Fruit fly (Drosophila melanogaster): ENCODE measurements around the gene CG42818.

- TF ChIP-seq CG11456 (GFP tag; IDR thresholded peaks at IDR 0.05): no peak
- TF ChIP-seq CG6175 (GFP tag; IDR thresholded peaks at IDR 0.05): no peak
- TF ChIP-seq CG12104 (GFP tag; optimal IDR thresholded peaks at IDR 0.05): peak; percentile 0
- no peak for TF ChIP-seq Hr3 (GFP tag; optimal IDR thresholded peaks at IDR 0.05)
- TF ChIP-seq Nf-YC (tag; optimal IDR thresholded peaks at IDR 0.05): peak; percentile 1
- TF ChIP-seq Camta (GFP tag; optimal IDR thresholded peaks at IDR 0.05): peak; percentile 34
- TF ChIP-seq gcm2 (GFP tag; optimal IDR thresholded peaks at IDR 0.05): peak; percentile 47
- peak; percentile 61 for TF ChIP-seq CG2120 (GFP tag; optimal IDR thresholded peaks at IDR 0.05)
- TF ChIP-seq CG7357 (GFP tag; IDR thresholded peaks at IDR 0.05): 0 out of 3 replicates have a peak, but pooled peaks have one; percentile 16
- no peak for TF ChIP-seq CG32767 (GFP tag; IDR thresholded peaks at IDR 0.05)
- TF ChIP-seq fd64A (GFP tag; optimal IDR thresholded peaks at IDR 0.05): peak; percentile 73
- no peak for TF ChIP-seq Drgx (GFP tag; IDR thresholded peaks at IDR 0.05)
- TF ChIP-seq eve (GFP tag; optimal IDR thresholded peaks at IDR 0.05): peak in 1 of 2 experiments; percentile 85
- peak; percentile 74 for TF ChIP-seq CG8478 (optimal IDR thresholded peaks at IDR 0.05)
Measured at dm6 chr2L:16284306-16285299, 42.9 kb downstream of the CG42818 start.
